Worm (Caenorhabditis elegans): Measurements from ENCODE around the gene tos-1.

The tos-1 gene

DNA sequence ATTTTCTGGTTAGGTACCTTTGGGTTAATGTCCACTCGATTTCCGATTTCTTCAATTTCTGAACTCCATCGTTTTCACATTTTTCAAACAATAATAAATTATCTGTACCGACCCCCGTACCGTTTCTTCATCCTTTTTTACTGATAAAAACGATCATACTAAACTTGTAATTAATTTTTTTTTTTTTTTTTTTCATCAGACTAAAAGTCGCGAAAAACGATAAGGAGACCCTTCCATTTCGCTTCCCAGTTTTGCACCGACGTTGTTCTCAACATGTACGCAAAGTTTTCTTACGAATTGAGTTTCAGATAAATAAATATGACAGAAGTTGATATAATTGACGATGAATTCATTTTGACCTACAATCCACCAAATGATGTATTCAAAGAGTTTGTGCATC is 22.8 kb downstream of the tos-1 start, which contains the start of gene F44A2.7:
Gene F44A2.7 (plus strand): TSS at position 301 of the 400 bp plus-strand sequence.
- TF ChIP-seq dmd-6 (GFP tag; IDR thresholded peaks at IDR 0.05), result 0 out of 2 replicates have a peak, but pooled peaks have one; percentile 21
- no peak for TF ChIP-seq lin-29 (GFP tag; IDR thresholded peaks at IDR 0.05)
- TF ChIP-seq nhr-28 (tag; optimal IDR thresholded peaks at IDR 0.05), result no peak
- no peak for TF ChIP-seq egl-43 (GFP tag; IDR thresholded peaks at IDR 0.05)

DNA sequence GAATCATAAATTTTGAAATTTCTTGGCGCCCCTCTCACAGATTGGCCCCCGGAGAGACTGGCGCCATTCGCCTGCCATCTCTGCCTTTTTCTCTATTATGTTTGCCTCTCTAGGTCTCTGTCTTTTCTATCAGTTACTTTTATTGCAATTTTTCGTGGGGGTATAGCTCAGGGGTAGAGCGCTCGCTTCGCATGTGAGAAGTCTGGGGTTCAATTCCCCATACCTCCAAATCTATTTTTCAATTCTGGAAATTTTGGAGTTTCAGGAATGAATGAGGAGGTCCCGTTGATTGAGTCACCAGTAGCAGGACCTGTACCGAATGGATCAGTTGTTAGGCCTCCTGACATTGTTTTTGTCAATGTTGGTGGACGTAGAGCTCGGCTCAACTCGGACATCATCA is 26.0 kb downstream of the tos-1 start, which contains the start of gene kvs-3:
Gene kvs-3 (plus strand): TSS at position 266 of the 400 bp plus-strand sequence.
- peak; percentile 43 for TF ChIP-seq F37D6.2 (tag; optimal IDR thresholded peaks at IDR 0.05)
- peak; percentile 96 for TF ChIP-seq F44E2.7 (GFP tag; IDR thresholded peaks at IDR 0.05)
- no peak for TF ChIP-seq nhr-10 (tag; optimal IDR thresholded peaks at IDR 0.05)
- peak; percentile 90 for TF ChIP-seq ceh-44 (GFP tag; IDR thresholded peaks at IDR 0.05)
- peak; percentile 73 for TF ChIP-seq rbr-2 (tag; optimal IDR thresholded peaks at IDR 0.05)
- peak; percentile 76 for TF ChIP-seq lin-29 (GFP tag; IDR thresholded peaks at IDR 0.05)
- TF ChIP-seq dmd-9 (GFP tag; IDR thresholded peaks at IDR 0.05), result peak; percentile 75
- TF ChIP-seq ceh-62 (tag; optimal IDR thresholded peaks at IDR 0.05), result no peak
- peak in 1 of 2 experiments; percentile 48 for TF ChIP-seq lsy-2 (tag; optimal IDR thresholded peaks at IDR 0.05)
- TF ChIP-seq saeg-2 (GFP tag; IDR thresholded peaks at IDR 0.05), result peak; percentile 82; the same call in 1 of the 2 replicates
- TF ChIP-seq unc-39 (tag; optimal IDR thresholded peaks at IDR 0.05), result no peak
- TF ChIP-seq Y5F2A.4 (GFP tag; optimal IDR thresholded peaks at IDR 0.05), result peak; percentile 87
- peak; percentile 98 for TF ChIP-seq F26F4.8 (GFP tag; conservative IDR thresholded peaks at IDR 0.05)
- peak; percentile 97 for TF ChIP-seq nhr-41 (GFP tag; IDR thresholded peaks at IDR 0.05)
- peak; percentile 69 for TF ChIP-seq T20F7.1 (GFP tag; optimal IDR thresholded peaks at IDR 0.05)
- TF ChIP-seq aha-1 (tag), result peak; percentile 97
- TF ChIP-seq nhr-28 (tag; optimal IDR thresholded peaks at IDR 0.05), result peak; percentile 39
- peak; percentile 89 for TF ChIP-seq spr-3 (GFP tag; optimal IDR thresholded peaks at IDR 0.05)
- peak; percentile 11 for TF ChIP-seq lin-13 (GFP tag; optimal IDR thresholded peaks at IDR 0.05)
- peak; percentile 92 for TF ChIP-seq php-3 (GFP tag; IDR thresholded peaks at IDR 0.05)
- TF ChIP-seq lim-7 (GFP tag; IDR thresholded peaks at IDR 0.05), result peak; percentile 98; the same call in 1 of the 2 replicates
- TF ChIP-seq zip-2 (tag; optimal IDR thresholded peaks at IDR 0.05), result peak; percentile 37
- TF ChIP-seq spr-1 (tag; optimal IDR thresholded peaks at IDR 0.05), result peak; percentile 74
- 0 out of 2 replicates have a peak, but pooled peaks have one; percentile 52 for TF ChIP-seq tag-97 (GFP tag; IDR thresholded peaks at IDR 0.05)
- TF ChIP-seq D1046.2 (GFP tag; IDR thresholded peaks at IDR 0.05), result peak; percentile 93
- TF ChIP-seq nhr-237 (tag; optimal IDR thresholded peaks at IDR 0.05), result no peak
- no peak for TF ChIP-seq nhr-77 (tag; optimal IDR thresholded peaks at IDR 0.05)
- peak; percentile 85 for TF ChIP-seq nhr-111 (GFP tag; optimal IDR thresholded peaks at IDR 0.05)
- no peak for TF ChIP-seq hlh-11 (tag; optimal IDR thresholded peaks at IDR 0.05)
- TF ChIP-seq aly-2 (tag; optimal IDR thresholded peaks at IDR 0.05), result no peak
- TF ChIP-seq nhr-102 (tag; optimal IDR thresholded peaks at IDR 0.05), result no peak
- no peak for TF ChIP-seq duxl-1 (tag; optimal IDR thresholded peaks at IDR 0.05; ENCODE audit: poor library complexity)
- peak; percentile 20 for TF ChIP-seq F49E8.2 (tag; optimal IDR thresholded peaks at IDR 0.05; ENCODE audit: borderline replicate concordance)
- no peak; the same call in 1 of the 2 replicates for TF ChIP-seq mdt-29 (GFP tag; IDR thresholded peaks at IDR 0.05)
- no peak for TF ChIP-seq daf-12 (tag; optimal IDR thresholded peaks at IDR 0.05)
- peak; percentile 62 for TF ChIP-seq hlh-30 (tag; optimal IDR thresholded peaks at IDR 0.05; ENCODE audit: insufficient read depth)
- peak; percentile 91 for TF ChIP-seq hmg-1.1 (GFP tag; IDR thresholded peaks at IDR 0.05)
- 0 out of 2 replicates have a peak, but pooled peaks have one; percentile 76 for TF ChIP-seq daf-8 (GFP tag; IDR thresholded peaks at IDR 0.05)
- TF ChIP-seq vab-7 (GFP tag; IDR thresholded peaks at IDR 0.05), result peak; percentile 95
- TF ChIP-seq dpl-1 (GFP tag; optimal IDR thresholded peaks at IDR 0.05), result peak; percentile 4
- TF ChIP-seq lin-1 (GFP tag; IDR thresholded peaks at IDR 0.05), result peak; percentile 92
- TF ChIP-seq daf-16 (GFP tag; optimal IDR thresholded peaks at IDR 0.05), result peak; percentile 48 to 85
- TF ChIP-seq daf-16 (tag; optimal IDR thresholded peaks at IDR 0.05), result no peak
- TF ChIP-seq hif-1 (tag; optimal IDR thresholded peaks at IDR 0.05), result peak in 1 of 2 experiments; percentile 62
- TF ChIP-seq ceh-20 (GFP tag; IDR thresholded peaks at IDR 0.05), result peak; percentile 80
- peak; percentile 30 for TF ChIP-seq zfp-2 (tag; optimal IDR thresholded peaks at IDR 0.05)
- TF ChIP-seq Y105C5A.15 (GFP tag; IDR thresholded peaks at IDR 0.05), result peak; percentile 98

All from whole organism, L4 larva.